Worm (Caenorhabditis elegans) whole organism, L4 larva: ENCODE data around the gene Y22D7AL.11.

ENCODE experiments used
- T20F7.1 ChIP-seq: fragments of 200-800 bp; sonication (Bioruptor generic); optimal IDR thresholded peaks from 2 replicates; lab custom pipeline; 2018; ENCODE audit warnings: mild to moderate bottlenecking, missing genetic modification characterization, missing compliant biosample characterization
- T26A8.4 ChIP-seq: fragments of 200-800 bp; sonication (Bioruptor generic); IDR thresholded peaks from 2 replicates; pipeline ENCODE4 v1.3.6; 2022; ENCODE audit warnings: missing genetic modification characterization, missing compliant biosample characterization
- Y48G9A.11 ChIP-seq: fragments of 200-800 bp; sonication (Bioruptor generic); IDR thresholded peaks from 2 replicates; pipeline ENCODE4 v1.3.6; 2022; ENCODE audit warnings: missing genetic modification reagents, missing genetic modification characterization, missing compliant biosample characterization
- Y75B8A.6 ChIP-seq: fragments of 200-800 bp; sonication (Bioruptor generic); IDR thresholded peaks from 2 replicates; pipeline ENCODE4 v1.3.6; 2022; ENCODE audit warnings: missing genetic modification reagents, missing genetic modification characterization, missing compliant biosample characterization
- ZK546.5 ChIP-seq, 2 experiments: sonication (generic microtip); optimal IDR thresholded peaks; 2 replicates each; lab custom pipeline; 2017; ENCODE audit warnings: missing biosample characterization in 2 of 2, missing genetic modification characterization in 2 of 2
- aly-2 ChIP-seq: sonication (generic microtip); optimal IDR thresholded peaks from 2 replicates; lab custom pipeline; 2018; ENCODE audit warnings: missing biosample characterization, missing genetic modification characterization
- ceh-20 ChIP-seq: fragments of 200-800 bp; sonication (Bioruptor generic); IDR thresholded peaks from 2 replicates; pipeline ENCODE4 v1.3.6; 2022; ENCODE audit warnings: missing genetic modification reagents, missing genetic modification characterization, missing compliant biosample characterization
- ceh-32 ChIP-seq: sonication (generic microtip); optimal IDR thresholded peaks from 2 replicates; lab custom pipeline; 2016; ENCODE audit warnings: mild to moderate bottlenecking, missing genetic modification characterization, missing compliant biosample characterization; ENCODE audit not compliant: poor library complexity
- ceh-44 ChIP-seq: fragments of 200-800 bp; sonication (Bioruptor generic); IDR thresholded peaks from 2 replicates; pipeline ENCODE4 v1.3.6; 2022; ENCODE audit warnings: missing genetic modification reagents, missing genetic modification characterization, missing compliant biosample characterization
- cey-2 ChIP-seq: sonication (generic microtip); optimal IDR thresholded peaks from 3 replicates; lab custom pipeline; 2017; ENCODE audit warnings: missing genetic modification characterization, mild to moderate bottlenecking, missing compliant biosample characterization, antibody characterized with exemption, borderline replicate concordance; ENCODE audit not compliant: insufficient read depth
- daf-12 ChIP-seq: fragments of 150-350 bp; optimal IDR thresholded peaks from 2 replicates; lab custom pipeline; 2014; ENCODE audit warnings: missing biosample characterization, missing genetic modification reagents, missing genetic modification characterization
- daf-16 ChIP-seq, 3 experiments: sonication (generic microtip); optimal IDR thresholded peaks; 2 replicates each; lab custom pipeline; 2016 to 2017; ENCODE audit warnings: missing genetic modification characterization in 3 of 3, missing genetic modification reagents in 3 of 3, mild to moderate bottlenecking in 2 of 3, missing compliant biosample characterization in 2 of 3, missing biosample characterization in 1 of 3, moderate library complexity in 1 of 3
- dmd-6 ChIP-seq: fragments of 200-800 bp; sonication (Bioruptor generic); IDR thresholded peaks from 2 replicates; pipeline ENCODE4 v1.3.6; 2022; ENCODE audit warnings: missing genetic modification reagents, missing genetic modification characterization, missing compliant biosample characterization
- dmd-8 ChIP-seq: fragments of 200-800 bp; sonication (Bioruptor generic); IDR thresholded peaks from 2 replicates; pipeline ENCODE4 v1.3.6; 2022; ENCODE audit warnings: missing genetic modification characterization, missing compliant biosample characterization
- dmd-9 ChIP-seq: fragments of 200-800 bp; sonication (Bioruptor generic); IDR thresholded peaks from 2 replicates; pipeline ENCODE4 v1.3.6; 2022; ENCODE audit warnings: missing genetic modification reagents, missing genetic modification characterization, missing compliant biosample characterization
- duxl-1 ChIP-seq: sonication (generic microtip); optimal IDR thresholded peaks from 2 replicates; lab custom pipeline; 2016; ENCODE audit warnings: mild to moderate bottlenecking, missing genetic modification characterization, moderate library complexity, missing compliant biosample characterization; ENCODE audit not compliant: poor library complexity
- fos-1 ChIP-seq: fragments of 150-350 bp; optimal IDR thresholded peaks from 2 replicates; lab custom pipeline; 2014; ENCODE audit warnings: missing biosample characterization, missing genetic modification characterization
- hlh-11 ChIP-seq: fragments of 200-800 bp; sonication (Bioruptor generic); optimal IDR thresholded peaks from 2 replicates; lab custom pipeline; 2018; ENCODE audit warnings: mild to moderate bottlenecking, missing genetic modification characterization, missing compliant biosample characterization
- hmg-1.1 ChIP-seq: fragments of 200-800 bp; sonication (Bioruptor generic); IDR thresholded peaks from 2 replicates; pipeline ENCODE4 v1.3.6; 2022; ENCODE audit warnings: missing genetic modification reagents, missing genetic modification characterization, missing compliant biosample characterization
- jun-1 ChIP-seq: fragments of 150-350 bp; optimal IDR thresholded peaks from 2 replicates; lab custom pipeline; 2014; ENCODE audit warnings: missing biosample characterization, missing genetic modification reagents, missing genetic modification characterization
- lim-7 ChIP-seq: fragments of 200-800 bp; sonication (Bioruptor generic); IDR thresholded peaks from 2 replicates; pipeline ENCODE4 v1.3.6; 2022; ENCODE audit warnings: missing genetic modification characterization, missing compliant biosample characterization
- lin-29 ChIP-seq: fragments of 200-800 bp; sonication (Bioruptor generic); IDR thresholded peaks from 2 replicates; pipeline ENCODE4 v1.3.6; 2022; ENCODE audit warnings: missing genetic modification reagents, missing genetic modification characterization, missing compliant biosample characterization
- lin-39 ChIP-seq: fragments of 150-350 bp; optimal IDR thresholded peaks from 2 replicates; lab custom pipeline; 2014; ENCODE audit warnings: missing biosample characterization, missing genetic modification reagents, missing genetic modification characterization
- mdl-1 ChIP-seq, 2 experiments: fragments of 150-350 bp in 1 of 2; sonication (generic microtip) in 1 of 2; optimal IDR thresholded peaks; 2 replicates each; lab custom pipeline; 2014 to 2017; ENCODE audit warnings: missing biosample characterization in 2 of 2, missing genetic modification characterization in 2 of 2
- mdt-29 ChIP-seq: fragments of 200-800 bp; sonication (Bioruptor generic); IDR thresholded peaks from 2 replicates; pipeline ENCODE4 v1.3.6; 2022; ENCODE audit warnings: missing genetic modification reagents, missing genetic modification characterization, missing compliant biosample characterization
- mes-2 ChIP-seq: sonication (generic microtip); optimal IDR thresholded peaks from 2 replicates; lab custom pipeline; 2016; ENCODE audit warnings: missing genotype, mild to moderate bottlenecking, missing genetic modification characterization, missing compliant biosample characterization; ENCODE audit not compliant: poor library complexity, severe bottlenecking
- mxl-2 ChIP-seq: fragments of 200-800 bp; sonication (Bioruptor generic); conservative IDR thresholded peaks from 2 replicates; pipeline ENCODE4 v1.3.6; 2022; ENCODE audit warnings: missing genetic modification reagents, missing genetic modification characterization, missing compliant biosample characterization
- nhr-102 ChIP-seq: sonication (generic microtip); optimal IDR thresholded peaks from 2 replicates; lab custom pipeline; 2016; ENCODE audit warnings: mild to moderate bottlenecking, missing genetic modification characterization, moderate library complexity, missing compliant biosample characterization
- nhr-11 ChIP-seq: fragments of 150-350 bp; optimal IDR thresholded peaks from 2 replicates; lab custom pipeline; 2014; ENCODE audit warnings: missing biosample characterization, missing genetic modification characterization
- nhr-111 ChIP-seq: fragments of 200-800 bp; sonication (Bioruptor generic); optimal IDR thresholded peaks from 2 replicates; lab custom pipeline; 2018; ENCODE audit warnings: mild to moderate bottlenecking, missing genetic modification characterization, missing compliant biosample characterization
- nhr-237 ChIP-seq: sonication (generic microtip); optimal IDR thresholded peaks from 2 replicates; lab custom pipeline; 2017; ENCODE audit warnings: missing biosample characterization, missing genetic modification characterization
- nhr-28 ChIP-seq: fragments of 150-350 bp; optimal IDR thresholded peaks from 2 replicates; lab custom pipeline; 2014; ENCODE audit warnings: missing biosample characterization, missing genetic modification characterization
- nhr-48 ChIP-seq: sonication (generic microtip); optimal IDR thresholded peaks from 2 replicates; lab custom pipeline; 2016; ENCODE audit warnings: mild to moderate bottlenecking, missing genetic modification characterization, missing compliant biosample characterization
- nhr-6 ChIP-seq: fragments of 150-350 bp; optimal IDR thresholded peaks from 2 replicates; lab custom pipeline; 2014; ENCODE audit warnings: missing biosample characterization, missing genetic modification characterization
- pha-4 ChIP-seq, 2 experiments: fragments of 150-350 bp in 1 of 2; fragments of 200-800 bp in 1 of 2; sonication (Bioruptor generic) in 1 of 2; IDR thresholded peaks in 1 of 2; optimal IDR thresholded peaks in 1 of 2; 2 replicates each; pipeline versions ENCODE4 v1.3.6 to Lab custom; 2014 to 2022; ENCODE audit warnings: missing genetic modification characterization in 2 of 2, missing genetic modification reagents in 2 of 2, missing biosample characterization in 1 of 2, missing compliant biosample characterization in 1 of 2
- rbr-2 ChIP-seq: sonication (generic microtip); optimal IDR thresholded peaks from 2 replicates; lab custom pipeline; 2016; ENCODE audit warnings: missing genotype, missing genetic modification characterization, missing compliant biosample characterization
- saeg-2 ChIP-seq: fragments of 200-800 bp; sonication (Bioruptor generic); IDR thresholded peaks from 2 replicates; pipeline ENCODE4 v1.3.6; 2022; ENCODE audit warnings: missing genetic modification reagents, missing genetic modification characterization, missing compliant biosample characterization
- skn-1 ChIP-seq: fragments of 150-350 bp; optimal IDR thresholded peaks from 2 replicates; lab custom pipeline; 2014; ENCODE audit warnings: missing biosample characterization, missing genetic modification characterization
- snpc-1.2 ChIP-seq: fragments of 200-800 bp; sonication (Bioruptor generic); IDR thresholded peaks from 2 replicates; pipeline ENCODE4 v1.3.6; 2022; ENCODE audit warnings: missing genetic modification reagents, missing genetic modification characterization, missing compliant biosample characterization
- spr-1 ChIP-seq: sonication (generic microtip); optimal IDR thresholded peaks from 2 replicates; lab custom pipeline; 2016; ENCODE audit warnings: mild to moderate bottlenecking, missing genetic modification characterization, missing compliant biosample characterization
- spr-3 ChIP-seq: fragments of 200-800 bp; sonication (Bioruptor generic); optimal IDR thresholded peaks from 2 replicates; lab custom pipeline; 2018; ENCODE audit warnings: mild to moderate bottlenecking, missing genetic modification characterization, missing compliant biosample characterization
- tag-97 ChIP-seq: fragments of 200-800 bp; sonication (Bioruptor generic); IDR thresholded peaks from 2 replicates; pipeline ENCODE4 v1.3.6; 2022; ENCODE audit warnings: missing genetic modification characterization, missing compliant biosample characterization
- tra-1 ChIP-seq: fragments of 200-800 bp; sonication (Bioruptor generic); IDR thresholded peaks from 2 replicates; pipeline ENCODE4 v1.3.6; 2022; ENCODE audit warnings: missing genetic modification reagents, missing genetic modification characterization, missing compliant biosample characterization
- unc-130 ChIP-seq: sonication (generic microtip); optimal IDR thresholded peaks from 2 replicates; lab custom pipeline; 2016; ENCODE audit warnings: missing genetic modification reagents, missing genetic modification characterization, missing compliant biosample characterization
- unc-39 ChIP-seq: sonication (generic microtip); optimal IDR thresholded peaks from 2 replicates; lab custom pipeline; 2017; ENCODE audit warnings: missing biosample characterization, missing genetic modification characterization
- zfp-3 ChIP-seq: fragments of 200-800 bp; sonication (Bioruptor generic); conservative IDR thresholded peaks from 2 replicates; pipeline ENCODE4 v1.3.6; 2022; ENCODE audit warnings: missing genetic modification reagents, missing genetic modification characterization, missing compliant biosample characterization
- zip-11 ChIP-seq: fragments of 200-800 bp; sonication (Bioruptor generic); IDR thresholded peaks from 2 replicates; pipeline ENCODE4 v1.3.6; 2022; ENCODE audit warnings: missing genetic modification characterization, missing compliant biosample characterization
- zip-2 ChIP-seq: fragments of 150-350 bp; optimal IDR thresholded peaks from 2 replicates; lab custom pipeline; 2014; ENCODE audit warnings: missing biosample characterization, missing genetic modification characterization
- ztf-11 ChIP-seq: fragments of 150-350 bp; optimal IDR thresholded peaks from 2 replicates; lab custom pipeline; 2014; ENCODE audit warnings: missing biosample characterization, missing genetic modification characterization

Gene Y22D7AL.11

DNA sequence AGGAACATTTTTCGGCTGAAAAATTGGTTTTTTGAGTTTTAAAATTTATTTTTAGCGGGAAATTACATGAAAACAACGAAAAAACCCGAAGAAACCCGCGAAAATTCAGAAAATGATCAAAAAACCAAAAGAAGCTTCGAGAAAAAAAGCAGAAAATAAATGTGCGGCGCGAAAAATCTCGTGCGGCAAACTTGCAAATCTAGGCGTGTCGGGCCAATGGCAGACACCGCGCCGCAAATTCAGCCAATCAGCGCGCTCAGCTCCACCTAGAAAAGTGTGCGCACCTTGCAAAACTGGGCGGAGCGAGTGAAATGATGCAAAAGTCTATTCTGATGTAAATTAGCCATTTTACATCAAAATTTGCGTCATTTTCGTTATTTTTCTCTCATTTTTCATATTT, 15.3 kb downstream of the Y22D7AL.11 start, which contains the start of gene Y22D7AL.10 (continued):
- TF ChIP-seq daf-16 (GFP tag; optimal IDR thresholded peaks at IDR 0.05; lab: Kevin White, UChicago) (peak; percentile 83 to 95), daf-16 (tag; optimal IDR thresholded peaks at IDR 0.05; lab: Kevin White, UChicago) (peak; percentile 71), daf-12 (tag; lab: Kevin White, UChicago) (no peak), tag-97 (GFP tag; lab: Robert Waterston, UW) (0 out of 2 replicates have a peak, but pooled peaks have one; percentile 75), nhr-111 (GFP tag; lab: Kevin White, UChicago) (peak; percentile 89), dmd-8 (GFP tag; lab: Robert Waterston, UW) (peak; percentile 73), cey-2 (tag; lab: Kevin White, UChicago) (peak; percentile 30), lim-7 (peak; percentile 53; the same call in 1 of the 2 replicates), Y48G9A.11 (GFP tag; lab: Robert Waterston, UW) (peak; percentile 95), hlh-11 (tag; lab: Kevin White, UChicago) (peak; percentile 97), aly-2 (tag; lab: Kevin White, UChicago) (no peak), mes-2 (tag; lab: Kevin White, UChicago) (peak; percentile 96), ceh-20 (GFP tag; lab: Robert Waterston, UW) (peak; percentile 97), snpc-1.2 (GFP tag; lab: Robert Waterston, UW) (peak; percentile 91), mdl-1 (tag; optimal IDR thresholded peaks at IDR 0.05; lab: Kevin White, UChicago) (peak in 1 of 2 experiments; percentile 76), mdt-29 (peak; percentile 96), zfp-3 (GFP tag; lab: Robert Waterston, UW) (peak; percentile 96), ceh-32 (peak; percentile 79), ceh-44 (GFP tag; lab: Robert Waterston, UW) (peak; percentile 86; the same call in 1 of the 2 replicates), ZK546.5 (tag; optimal IDR thresholded peaks at IDR 0.05; lab: Kevin White, UChicago) (peak in 1 of 2 experiments; percentile 61), pha-4 (GFP tag; IDR thresholded peaks at IDR 0.05; lab: Robert Waterston, UW) (peak; percentile 98), pha-4 (tag; optimal IDR thresholded peaks at IDR 0.05; lab: Kevin White, UChicago) (no peak), rbr-2 (tag; lab: Kevin White, UChicago) (peak; percentile 98), hmg-1.1 (GFP tag; lab: Robert Waterston, UW) (peak; percentile 99), spr-3 (GFP tag; lab: Kevin White, UChicago) (peak; percentile 98), unc-130 (peak; percentile 97), nhr-237 (tag; lab: Kevin White, UChicago) (no peak), nhr-11 (peak; percentile 93), mxl-2 (0 out of 2 replicates have a peak, but pooled peaks have one; percentile 23), jun-1 (tag; lab: Kevin White, UChicago) (peak; percentile 88), lin-39 (peak; percentile 17), T26A8.4 (GFP tag; lab: Robert Waterston, UW) (peak; percentile 98), Y75B8A.6 (GFP tag; lab: Robert Waterston, UW) (peak; percentile 74; the same call in 1 of the 2 replicates), dmd-6 (GFP tag; lab: Robert Waterston, UW) (peak; percentile 95), ztf-11 (tag; lab: Kevin White, UChicago) (peak; percentile 33), nhr-48 (tag; lab: Kevin White, UChicago) (peak; percentile 92), saeg-2 (GFP tag; lab: Robert Waterston, UW) (peak; percentile 97), zip-2 (peak; percentile 84), spr-1 (peak; percentile 97), nhr-28 (tag; lab: Kevin White, UChicago) (peak; percentile 83), skn-1 (tag; lab: Kevin White, UChicago) (peak; percentile 11), T20F7.1 (GFP tag; lab: Kevin White, UChicago) (peak; percentile 91), nhr-102 (tag; lab: Kevin White, UChicago) (peak; percentile 98), zip-11 (GFP tag; lab: Robert Waterston, UW) (peak; percentile 82; the same call in 1 of the 2 replicates), lin-29 (peak; percentile 98), fos-1 (peak; percentile 39), unc-39 (tag; lab: Kevin White, UChicago) (no peak), nhr-6 (tag; lab: Kevin White, UChicago) (peak; percentile 97), tra-1 (GFP tag; lab: Robert Waterston, UW) (peak; percentile 97), duxl-1 (tag; lab: Kevin White, UChicago) (peak; percentile 97), dmd-9 (GFP tag; lab: Robert Waterston, UW) (peak; percentile 95)
